Worm (Caenorhabditis elegans): ENCODE results near the gene usp-39.

Gene usp-39

DNA sequence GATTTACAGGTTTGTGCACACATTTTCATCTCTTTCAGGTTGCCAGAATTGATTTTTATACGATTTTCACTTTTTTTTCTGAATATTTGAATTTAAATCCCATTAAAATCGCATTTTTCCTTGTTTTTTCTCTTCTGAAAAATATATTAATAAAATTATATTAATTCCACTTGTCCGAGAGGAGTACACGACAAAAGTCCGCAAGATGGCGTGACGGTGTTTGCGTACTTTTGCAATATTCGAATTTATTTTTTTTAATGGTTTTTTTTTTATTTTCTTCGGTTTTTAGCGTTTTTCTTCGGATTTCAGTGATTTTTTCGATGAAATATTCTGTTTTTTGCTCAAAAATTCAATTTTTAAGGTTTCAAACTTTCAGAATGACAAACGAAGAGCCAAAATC lies at the start of gene usp-39 (continued):
- TF ChIP-seq rnt-1 (tag; optimal IDR thresholded peaks at IDR 0.05), result no peak
- TF ChIP-seq tbx-2 (tag; optimal IDR thresholded peaks at IDR 0.05), result peak; percentile 85
- peak; percentile 71 for TF ChIP-seq sox-4 (tag; optimal IDR thresholded peaks at IDR 0.05)
- peak; percentile 69 to 91 (median 83) for TF ChIP-seq ceh-82 (tag; optimal IDR thresholded peaks at IDR 0.05)
- TF ChIP-seq snpc-4 (tag; optimal IDR thresholded peaks at IDR 0.05), result peak; percentile 76
- TF ChIP-seq tlp-1 (tag; optimal IDR thresholded peaks at IDR 0.05), result no peak
- peak; percentile 88 to 94 for TF ChIP-seq lsy-2 (tag; optimal IDR thresholded peaks at IDR 0.05)
- no peak for TF ChIP-seq efl-3 (GFP tag; optimal IDR thresholded peaks at IDR 0.05)
- no peak for TF ChIP-seq unc-62 (GFP tag; optimal IDR thresholded peaks at IDR 0.05)
- TF ChIP-seq alr-1 (tag; optimal IDR thresholded peaks at IDR 0.05; ENCODE audit: borderline replicate concordance), result no peak
- no peak for TF ChIP-seq pag-3 (tag; optimal IDR thresholded peaks at IDR 0.05; ENCODE audit: borderline replicate concordance, insufficient read depth)
- peak; percentile 59 for TF ChIP-seq C16A3.4 (tag; optimal IDR thresholded peaks at IDR 0.05)
- TF ChIP-seq ceh-90 (tag; optimal IDR thresholded peaks at IDR 0.05), result peak; percentile 67
- peak; percentile 84 for TF ChIP-seq nhr-19 (GFP tag; conservative IDR thresholded peaks at IDR 0.05)
- peak; percentile 17 for TF ChIP-seq ces-1 (GFP tag; optimal IDR thresholded peaks at IDR 0.05)
- TF ChIP-seq lin-14 (GFP tag; optimal IDR thresholded peaks at IDR 0.05), result no peak
- TF ChIP-seq skn-1 (tag; optimal IDR thresholded peaks at IDR 0.05), result peak; percentile 24
- TF ChIP-seq pqm-1 (tag; optimal IDR thresholded peaks at IDR 0.05), result no peak
- no peak for TF ChIP-seq nhr-20 (tag; optimal IDR thresholded peaks at IDR 0.05)
- peak; percentile 90 for TF ChIP-seq nhr-85 (tag)
- no peak for TF ChIP-seq nhr-76 (tag; optimal IDR thresholded peaks at IDR 0.05)
- TF ChIP-seq hlh-4 (tag; optimal IDR thresholded peaks at IDR 0.05), result no peak
- TF ChIP-seq pax-3 (tag; optimal IDR thresholded peaks at IDR 0.05), result peak; percentile 56
- peak; percentile 98 for TF ChIP-seq mep-1 (tag; optimal IDR thresholded peaks at IDR 0.05)
- no peak for TF ChIP-seq nhr-77 (tag; optimal IDR thresholded peaks at IDR 0.05)
- TF ChIP-seq zip-4 (GFP tag; optimal IDR thresholded peaks at IDR 0.05), result no peak
- TF ChIP-seq nhr-90 (tag; optimal IDR thresholded peaks at IDR 0.05; ENCODE audit: poor library complexity), result no peak
- TF ChIP-seq snu-23 (GFP tag; optimal IDR thresholded peaks at IDR 0.05), result peak; percentile 90
- TF ChIP-seq egl-27 (tag; optimal IDR thresholded peaks at IDR 0.05), result no peak
- no peak for TF ChIP-seq unc-98 (GFP tag; IDR thresholded peaks at IDR 0.05)
- TF ChIP-seq irx-1 (tag; optimal IDR thresholded peaks at IDR 0.05), result peak; percentile 87

DNA sequence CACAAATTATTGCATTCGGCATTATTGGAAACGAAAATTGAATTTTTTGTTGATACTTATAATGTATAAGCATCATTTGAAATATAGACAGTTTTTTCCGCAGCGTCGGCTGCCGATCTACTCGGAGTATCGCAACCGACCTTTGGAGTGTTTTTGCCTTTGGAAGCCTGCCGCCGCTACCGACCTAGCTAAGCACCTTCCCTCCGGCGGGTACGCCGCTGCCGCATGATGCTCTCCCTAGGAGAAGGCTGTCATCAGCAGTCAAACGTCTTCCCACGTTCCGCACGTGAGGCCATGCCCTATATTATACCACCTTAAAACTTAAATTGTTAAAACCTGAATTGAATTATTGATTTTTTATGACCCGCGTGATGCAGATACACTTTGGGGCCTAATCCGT lies 46.6 kb upstream of the usp-39 start:
- TF ChIP-seq hpl-2 (GFP tag; optimal IDR thresholded peaks at IDR 0.05) (no peak), ztf-4 (tag; optimal IDR thresholded peaks at IDR 0.05) (no peak), C04F5.9 (tag; optimal IDR thresholded peaks at IDR 0.05) (no peak)

DNA sequence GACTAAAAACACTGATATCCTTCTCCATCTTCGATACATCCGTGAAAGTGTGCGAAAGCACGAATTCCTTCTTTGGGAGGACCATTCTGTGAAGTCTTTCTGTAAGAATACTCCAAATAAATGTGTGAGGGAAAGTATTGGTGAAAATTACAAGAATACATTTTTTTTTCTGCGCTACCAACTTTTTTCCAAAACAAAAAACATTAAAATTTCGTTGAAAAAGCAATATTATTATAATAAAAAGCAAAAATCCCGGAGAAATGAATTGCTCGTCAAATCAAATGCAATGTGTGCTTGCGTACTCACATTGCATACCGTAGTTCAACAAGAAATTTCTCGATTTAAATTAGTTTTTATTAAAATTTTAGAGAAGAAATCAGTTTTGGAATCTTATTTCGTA lies 43.1 kb upstream of the usp-39 start, which contains the start of gene bath-13:
Gene bath-13 (minus strand): TSS at position 101 of the 400 bp plus-strand sequence.
- TF ChIP-seq ces-1 (GFP tag; optimal IDR thresholded peaks at IDR 0.05), result no peak
- TF ChIP-seq egl-27 (tag; optimal IDR thresholded peaks at IDR 0.05), result no peak
- TF ChIP-seq unc-98 (GFP tag; IDR thresholded peaks at IDR 0.05), result no peak
- no peak for TF ChIP-seq nhr-71 (tag; optimal IDR thresholded peaks at IDR 0.05)
- no peak for TF ChIP-seq zag-1 (tag; optimal IDR thresholded peaks at IDR 0.05)
- TF ChIP-seq nhr-76 (tag; optimal IDR thresholded peaks at IDR 0.05), result no peak
- TF ChIP-seq mdl-1 (tag; optimal IDR thresholded peaks at IDR 0.05), result no peak
- TF ChIP-seq egl-13 (tag; optimal IDR thresholded peaks at IDR 0.05), result no peak
- TF ChIP-seq grh-1 (GFP tag; IDR thresholded peaks at IDR 0.05), result no peak
- no peak for TF ChIP-seq lin-15B (tag; optimal IDR thresholded peaks at IDR 0.05)

Measured in whole organism, L1 larva.